Fruit fly (Drosophila melanogaster) whole organism, adult: Measurements from ENCODE around the gene Adgf-B.

Experiments
- CG14711 ChIP-seq: fragments of 200-800 bp; sonication (Bioruptor generic); optimal IDR thresholded peaks from 2 replicates; lab custom pipeline; 2018; ENCODE audit warnings: missing biosample characterization, mild to moderate bottlenecking, missing genetic modification characterization, moderate library complexity
- Hr96 ChIP-seq: fragments of 200-800 bp; sonication (Bioruptor generic); optimal IDR thresholded peaks from 2 replicates; lab custom pipeline; 2016; ENCODE audit warnings: missing biosample characterization, missing genetic modification characterization
- bab1 ChIP-seq: fragments of 200-800 bp; sonication (Bioruptor generic); optimal IDR thresholded peaks from 3 replicates; lab custom pipeline; 2019; ENCODE audit warnings: missing biosample characterization, mild to moderate bottlenecking, missing genetic modification characterization, moderate library complexity
- toe ChIP-seq: fragments of 200-800 bp; sonication (Bioruptor generic); optimal IDR thresholded peaks from 2 replicates; lab custom pipeline; 2016; ENCODE audit warnings: missing biosample characterization, missing genetic modification characterization

dm6 chr3L:17742531-17742930 lies 7.9 kb downstream of the Adgf-B start:
- TF ChIP-seq bab1 (GFP tag; lab: Kevin White, UChicago) (no peak), toe (no peak), CG14711 (no peak), Hr96 (GFP tag; lab: Kevin White, UChicago) (no peak)
